Fruit fly (Drosophila melanogaster): ENCODE results near the gene CG14720.

Gene CG14720

DNA sequence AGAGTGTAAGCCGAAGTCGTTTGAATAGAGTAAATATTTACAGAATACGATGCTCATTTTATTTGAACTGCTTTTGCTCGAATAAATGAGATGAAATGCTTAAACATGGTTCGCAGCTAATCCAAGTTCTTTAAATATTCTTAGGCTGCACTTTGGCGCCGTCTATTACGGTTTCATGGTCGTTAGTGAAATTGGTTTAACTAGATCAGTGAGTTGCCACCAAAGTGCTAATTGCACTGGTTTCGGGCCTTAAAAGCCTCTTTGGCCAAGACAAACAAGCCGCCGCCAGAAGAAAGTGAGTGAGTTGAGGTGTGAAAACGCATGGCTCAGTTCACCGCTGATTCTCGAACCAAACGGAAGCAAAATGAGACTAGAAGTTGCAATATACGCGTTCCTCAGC lies at the start of gene CG14720:
Gene CG14720 (plus strand): TSS at position 301 of the 400 bp plus-strand sequence.
- no peak for TF ChIP-seq noc (tag; optimal IDR thresholded peaks at IDR 0.05)

DNA sequence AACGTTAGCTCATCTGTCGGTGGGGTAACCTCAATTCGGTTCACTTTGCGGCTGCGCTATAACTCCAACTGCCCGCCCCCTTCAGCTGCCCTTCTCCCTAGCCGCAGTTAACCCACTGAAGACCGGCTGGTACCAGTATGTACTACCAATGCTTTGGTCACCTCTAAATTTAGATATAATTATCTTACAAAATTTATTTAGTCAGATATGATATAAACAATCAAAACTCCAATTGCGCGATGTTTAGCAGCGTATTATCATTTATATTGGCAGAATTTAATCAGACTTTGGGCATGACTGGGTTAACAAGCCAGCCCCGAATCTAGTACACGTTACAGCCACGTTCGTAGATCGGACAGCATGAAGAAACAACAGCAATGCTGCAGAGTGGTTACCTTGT lies 49.8 kb upstream of the CG14720 start:
- TF ChIP-seq noc (tag; optimal IDR thresholded peaks at IDR 0.05): no peak

DNA sequence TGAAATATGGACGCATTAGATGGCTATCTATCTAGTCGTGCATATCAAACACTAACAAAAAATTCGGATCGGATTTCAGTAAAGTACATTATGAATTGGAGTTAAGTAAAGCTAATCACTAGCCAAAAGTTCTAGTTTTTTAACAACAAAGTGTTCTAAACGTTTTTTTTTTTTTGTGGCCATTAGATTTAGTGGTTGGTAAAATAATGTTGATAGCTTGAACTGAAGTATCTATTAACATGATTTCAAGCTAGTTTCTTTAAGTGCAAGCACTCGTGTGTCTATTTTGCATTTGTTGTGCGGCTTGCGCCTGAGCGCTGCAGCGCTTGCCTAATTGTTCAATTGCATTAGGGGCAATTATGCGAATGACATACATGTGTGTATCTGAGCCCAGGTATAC lies 48.9 kb upstream of the CG14720 start:
- no peak for TF ChIP-seq noc (tag; optimal IDR thresholded peaks at IDR 0.05)

DNA sequence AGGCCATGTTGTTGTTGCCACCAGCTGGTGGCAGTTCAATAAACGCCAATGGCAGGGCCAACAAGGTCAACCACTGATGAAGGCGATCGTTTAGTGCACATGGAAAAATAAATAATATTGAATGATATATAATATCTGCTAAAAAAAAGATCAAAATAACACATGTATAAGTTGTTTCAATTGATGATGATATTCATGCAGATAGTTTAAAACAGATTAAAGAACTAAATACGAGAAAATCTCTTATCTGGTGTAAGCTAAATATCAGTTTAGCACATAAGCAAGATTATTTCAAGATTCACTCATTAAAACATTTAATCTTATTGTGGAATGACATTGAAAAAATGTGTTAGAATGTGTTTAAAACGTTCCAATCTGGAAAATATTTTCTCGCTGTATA lies 48.0 kb upstream of the CG14720 start:
- TF ChIP-seq noc (tag; optimal IDR thresholded peaks at IDR 0.05): no peak

DNA sequence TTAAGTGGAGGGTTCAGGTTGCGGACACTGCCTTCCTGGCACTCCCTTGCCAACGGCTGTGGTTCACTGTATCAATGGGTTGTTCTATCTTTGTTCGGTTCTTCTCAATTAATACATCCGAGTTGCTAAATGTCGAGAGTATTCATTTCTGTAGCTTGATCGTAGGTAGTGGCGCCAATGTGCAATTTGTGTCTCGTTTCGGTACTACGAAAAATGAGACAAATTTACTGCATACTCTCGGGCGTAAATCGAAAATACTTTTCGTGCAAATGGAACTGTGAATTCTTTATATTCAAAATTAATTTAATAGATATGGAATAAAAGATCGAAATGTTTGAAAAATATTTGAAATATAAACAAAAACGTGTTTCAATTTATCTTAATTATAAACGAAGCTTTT lies 46.0 kb upstream of the CG14720 start:
- TF ChIP-seq noc (tag; optimal IDR thresholded peaks at IDR 0.05): no peak

DNA sequence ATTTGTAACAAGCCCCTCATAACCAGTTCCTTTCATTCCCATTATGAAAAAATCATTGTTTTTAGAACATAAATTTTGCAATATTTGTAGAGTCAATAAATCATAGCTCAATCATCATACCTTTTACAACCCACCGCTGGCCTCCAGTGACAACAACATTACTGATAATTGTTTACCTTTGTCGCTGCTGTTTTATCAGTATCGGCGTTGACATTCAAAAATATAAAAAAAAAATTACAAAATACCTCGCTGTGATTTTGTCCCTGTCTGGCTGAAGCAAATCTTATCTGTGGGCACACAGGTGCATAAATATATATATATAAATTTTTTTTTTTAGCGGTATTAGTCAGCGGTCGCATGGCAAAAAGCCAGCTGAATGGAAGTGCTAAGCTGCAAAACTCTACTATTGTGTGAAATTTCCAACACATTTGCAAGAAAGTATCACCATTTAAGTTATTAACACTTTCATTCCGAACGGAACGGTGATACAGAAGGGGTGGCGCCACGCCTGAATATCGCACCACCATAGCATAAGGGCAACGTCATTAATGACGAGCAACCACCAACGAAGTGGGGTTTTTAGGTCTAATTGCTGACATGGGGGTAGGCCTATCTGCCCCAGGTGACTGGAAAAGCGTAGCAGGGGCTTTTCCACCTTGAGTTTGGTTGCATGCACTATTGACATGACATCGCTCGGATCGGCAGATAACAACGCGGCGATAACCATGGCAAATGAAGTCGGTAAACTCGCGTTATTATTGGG lies 45.4 kb upstream of the CG14720 start:
- TF ChIP-seq noc (tag; optimal IDR thresholded peaks at IDR 0.05): no peak

DNA sequence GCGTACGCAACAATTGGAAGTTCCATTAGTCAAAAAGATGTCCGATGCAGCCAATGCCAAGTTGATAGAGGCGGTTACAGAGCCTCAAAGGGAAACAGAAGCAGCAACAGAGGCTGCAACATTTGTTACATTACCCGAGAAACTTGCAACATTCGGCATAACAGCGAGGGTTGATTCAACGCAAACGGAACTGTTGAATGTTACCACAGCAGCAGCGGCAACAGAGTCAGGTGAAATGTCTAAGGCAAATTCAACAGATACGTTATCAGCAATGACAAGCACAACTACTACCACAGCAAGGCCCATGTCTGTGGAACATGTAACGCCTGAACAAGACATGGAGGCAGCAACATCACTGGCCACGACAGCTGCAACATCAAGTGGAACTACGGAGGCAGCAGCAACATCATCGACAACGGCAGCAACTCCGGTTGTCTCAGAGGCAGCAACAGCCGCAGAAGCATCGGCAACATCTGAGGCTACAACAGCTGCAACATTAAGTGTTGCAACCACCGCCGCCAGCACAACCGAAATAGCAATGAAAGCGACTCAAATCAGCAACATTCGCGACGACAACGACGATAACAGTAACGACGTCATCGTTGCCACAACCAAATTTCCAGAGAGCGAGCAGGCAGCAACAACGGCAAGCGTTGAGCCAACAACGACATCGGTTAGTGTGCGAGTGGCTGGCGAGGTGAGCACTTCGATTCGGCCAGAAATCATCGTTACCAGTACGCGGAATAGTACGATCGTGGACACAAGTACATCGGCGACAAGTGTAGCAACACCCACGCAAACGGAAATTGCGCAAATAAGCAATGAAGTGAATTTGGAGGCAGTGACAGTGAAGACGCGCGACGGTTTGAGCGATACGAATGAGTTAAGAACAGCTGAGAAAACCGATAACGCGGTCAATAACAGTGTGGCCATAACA lies 42.2 kb upstream of the CG14720 start:
- TF ChIP-seq noc (tag; optimal IDR thresholded peaks at IDR 0.05): no peak

DNA sequence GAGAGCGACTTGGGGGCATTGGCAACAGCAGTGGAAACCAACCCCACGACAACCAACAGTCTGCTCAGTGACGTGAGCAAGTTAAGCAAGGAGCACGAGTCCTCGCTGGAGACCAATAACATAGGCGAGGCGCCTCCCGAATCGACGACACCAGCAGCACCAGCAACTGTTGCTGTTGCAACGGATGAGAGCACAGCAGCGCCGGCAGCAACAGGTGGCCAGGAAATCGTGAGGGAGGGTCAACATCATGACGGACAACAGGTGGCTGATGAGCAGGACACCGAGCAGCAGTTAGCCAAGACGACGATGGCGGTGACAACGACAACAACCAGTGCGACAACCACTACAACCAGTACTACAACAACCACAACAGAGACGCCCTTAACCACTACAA lies 41.5 kb upstream of the CG14720 start:
- no peak for TF ChIP-seq noc (tag; optimal IDR thresholded peaks at IDR 0.05)

DNA sequence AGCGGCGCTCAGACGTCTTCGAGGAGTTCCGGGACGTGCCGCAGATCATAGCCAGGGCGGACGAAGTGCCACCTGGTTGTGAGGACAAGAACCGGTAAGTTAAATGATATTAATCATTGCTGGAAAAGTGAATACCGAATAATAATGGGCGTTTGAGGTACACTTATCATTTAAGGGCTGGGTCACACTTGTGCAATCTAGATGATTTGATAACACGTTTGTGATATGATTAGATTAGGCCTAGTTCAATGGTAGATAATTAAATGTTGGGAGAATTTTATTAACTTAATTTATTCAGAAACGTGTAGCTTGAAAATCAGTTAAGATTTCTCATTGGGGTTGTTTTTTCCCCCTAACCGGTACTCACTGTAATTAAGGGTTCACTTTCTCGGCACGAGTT lies 40.6 kb upstream of the CG14720 start:
- TF ChIP-seq noc (tag; optimal IDR thresholded peaks at IDR 0.05): no peak

DNA sequence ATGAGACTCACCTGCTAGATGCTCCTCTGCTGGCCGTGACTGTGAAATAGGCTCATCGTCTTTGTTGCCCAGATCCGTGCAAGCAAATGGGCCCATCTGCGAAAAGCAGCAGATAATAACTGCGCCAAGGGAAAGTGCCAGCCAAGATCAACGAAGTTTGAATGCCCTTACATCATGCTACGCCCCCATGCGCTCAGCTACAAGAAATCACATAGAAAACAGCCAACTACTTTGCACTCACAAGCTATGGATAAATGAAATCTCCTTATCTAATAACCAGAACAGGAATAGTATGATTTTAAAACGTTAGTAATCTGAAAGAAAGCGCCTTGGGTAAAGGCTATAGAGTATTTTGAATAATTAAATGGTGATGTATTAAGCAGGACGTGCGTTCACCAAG lies 39.7 kb upstream of the CG14720 start:
- no peak for TF ChIP-seq noc (tag; optimal IDR thresholded peaks at IDR 0.05)

DNA sequence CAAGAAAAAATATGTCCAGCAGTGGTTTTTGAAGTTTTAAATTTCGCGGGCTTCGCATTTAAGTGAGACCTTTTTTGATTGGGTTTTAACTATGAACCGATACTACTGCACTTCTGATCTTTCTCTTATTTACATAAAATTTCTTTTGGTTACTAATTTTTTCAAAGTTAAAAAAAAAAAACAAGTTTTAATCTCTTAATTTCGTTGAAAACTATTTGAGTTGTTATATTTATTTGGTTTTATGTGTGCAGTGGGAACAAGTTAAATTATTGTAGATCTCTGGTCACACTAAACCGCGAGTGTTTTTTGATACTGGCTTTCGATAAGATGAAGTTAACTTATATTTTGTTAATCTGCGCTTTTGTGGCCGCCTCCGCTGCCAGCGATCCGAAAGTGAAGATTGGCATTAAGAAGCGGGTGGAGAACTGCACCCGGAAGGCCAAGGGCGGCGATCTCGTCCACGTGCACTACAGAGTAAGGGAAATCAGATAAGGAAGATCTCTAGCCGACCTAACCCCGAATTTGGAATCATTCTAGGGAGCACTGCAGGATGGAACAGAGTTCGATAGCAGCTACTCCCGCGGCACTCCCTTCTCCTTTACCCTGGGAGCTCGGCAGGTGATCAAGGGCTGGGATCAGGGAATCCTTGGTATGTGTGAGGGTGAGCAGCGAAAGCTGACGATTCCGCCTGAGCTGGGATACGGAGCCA lies 37.4 kb upstream of the CG14720 start, which contains the start of gene CG14715:
Gene CG14715 (plus strand): TSS at position 267 of the 709 bp plus-strand sequence.
- TF ChIP-seq noc (tag; optimal IDR thresholded peaks at IDR 0.05): peak; percentile 31

DNA sequence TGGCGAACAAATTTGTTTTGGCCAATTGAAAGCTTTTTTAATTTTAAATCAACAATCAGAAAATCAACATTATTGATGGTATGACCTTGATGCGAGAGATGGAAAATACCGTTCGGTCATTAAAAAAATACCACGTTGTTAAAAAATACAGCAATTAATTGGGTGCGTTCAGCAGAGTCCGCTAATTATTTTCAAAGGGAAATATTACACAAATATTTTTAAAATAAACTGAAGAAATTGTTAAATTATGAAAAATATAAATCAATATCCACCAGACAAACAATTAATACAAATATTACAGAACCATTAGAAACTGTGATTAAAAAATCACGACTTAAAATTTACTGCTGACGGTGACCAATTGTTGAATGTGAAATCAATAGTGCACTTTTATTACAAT lies 33.5 kb upstream of the CG14720 start, which contains the start of gene CG18476:
Gene CG18476 (minus strand): TSS at position 101 of the 400 bp plus-strand sequence.
- peak; percentile 87 for TF ChIP-seq noc (tag; optimal IDR thresholded peaks at IDR 0.05)

DNA sequence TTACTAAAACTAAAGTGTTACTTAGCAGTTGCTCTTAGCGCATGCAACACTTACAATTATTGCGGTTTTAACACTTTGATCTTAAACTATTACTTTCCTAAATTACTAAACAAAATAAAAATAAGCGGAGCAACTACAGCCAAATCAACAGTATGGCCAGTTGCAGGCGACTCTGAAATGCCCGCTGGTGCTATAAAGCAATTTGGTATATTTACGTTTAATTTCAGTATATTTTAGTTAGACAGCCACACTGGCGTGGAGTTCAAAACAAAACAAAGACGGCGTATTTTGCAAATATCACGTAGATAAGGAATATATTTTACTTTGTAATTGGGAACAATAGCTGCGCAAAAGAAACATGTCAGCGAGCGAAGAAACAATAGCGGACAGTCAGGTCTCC lies 32.0 kb upstream of the CG14720 start, which contains the start of the genes Taf12 and Ho:
Gene Taf12 (minus strand): TSS at position 178 of the 400 bp plus-strand sequence.
Gene Ho (plus strand): TSS at position 231 of the 400 bp plus-strand sequence.
- no peak for TF ChIP-seq noc (tag; optimal IDR thresholded peaks at IDR 0.05)

DNA sequence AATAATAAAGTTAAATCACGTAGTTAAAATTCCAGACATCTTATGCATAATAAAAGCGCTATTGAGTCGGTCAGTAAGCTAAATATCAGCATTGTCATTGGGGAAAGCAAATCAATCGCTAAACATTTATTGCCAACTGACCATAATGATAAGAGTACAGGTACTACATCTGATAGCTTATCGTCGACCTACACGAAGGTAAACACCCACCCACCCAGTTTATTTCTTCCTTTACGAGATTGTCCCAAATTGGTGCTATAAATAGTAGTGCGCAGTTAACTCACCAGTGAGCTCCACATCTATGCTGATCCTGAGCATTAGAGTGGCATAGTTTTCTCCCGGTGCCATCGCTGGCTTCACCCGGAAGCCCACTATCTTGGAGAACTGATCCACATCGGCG lies 27.8 kb upstream of the CG14720 start:
- TF ChIP-seq noc (tag; optimal IDR thresholded peaks at IDR 0.05): no peak

DNA sequence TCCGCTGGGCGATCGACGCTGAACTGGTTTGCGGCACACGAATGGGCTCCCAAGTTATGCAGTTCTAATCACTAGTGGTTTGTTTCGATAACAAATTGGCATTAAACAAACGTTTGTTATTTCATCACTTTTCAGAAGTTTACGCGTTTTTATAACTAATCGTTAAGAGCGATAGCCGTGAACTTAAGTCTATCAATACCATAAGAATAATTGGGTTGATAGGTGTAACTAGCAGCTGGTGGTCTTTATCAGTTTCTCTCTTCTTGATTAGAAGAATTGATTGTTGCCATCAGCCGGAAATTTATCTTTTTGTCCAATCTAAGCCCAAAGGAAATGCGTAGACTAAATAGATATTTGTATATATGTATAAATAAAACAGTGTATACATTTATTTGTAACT lies 27.2 kb upstream of the CG14720 start, which contains the start of gene CG6830:
Gene CG6830 (minus strand): TSS at position 27 of the 400 bp plus-strand sequence.
- no peak for TF ChIP-seq noc (tag; optimal IDR thresholded peaks at IDR 0.05)

DNA sequence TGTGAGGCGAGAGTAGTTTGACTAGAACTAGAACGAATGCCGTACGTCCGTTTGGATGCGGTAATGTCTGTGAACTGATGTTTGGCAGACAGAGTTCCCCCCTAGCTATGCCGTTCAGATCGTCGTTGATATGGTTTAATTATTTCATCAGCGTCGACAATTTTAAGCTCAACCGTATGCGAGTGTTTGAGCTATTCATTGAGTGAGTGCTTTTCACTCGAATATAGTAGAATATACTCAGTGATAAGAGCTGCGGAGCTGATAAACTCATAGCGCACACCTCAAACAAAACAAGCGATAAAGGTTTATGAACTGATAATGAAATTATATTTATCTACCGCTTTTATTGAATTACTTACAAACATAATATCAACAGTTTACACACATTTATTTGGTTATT lies 23.4 kb upstream of the CG14720 start, which contains the start of gene CG6834:
Gene CG6834 (minus strand): TSS at position 79 of the 400 bp plus-strand sequence.
- TF ChIP-seq noc (tag; optimal IDR thresholded peaks at IDR 0.05): no peak
